Worm (Caenorhabditis elegans): ENCODE data around the gene cas-1.
A peak's percentile ranks its signal among the peaks of the same experiment; 100 is the strongest.

The cas-1 gene

DNA sequence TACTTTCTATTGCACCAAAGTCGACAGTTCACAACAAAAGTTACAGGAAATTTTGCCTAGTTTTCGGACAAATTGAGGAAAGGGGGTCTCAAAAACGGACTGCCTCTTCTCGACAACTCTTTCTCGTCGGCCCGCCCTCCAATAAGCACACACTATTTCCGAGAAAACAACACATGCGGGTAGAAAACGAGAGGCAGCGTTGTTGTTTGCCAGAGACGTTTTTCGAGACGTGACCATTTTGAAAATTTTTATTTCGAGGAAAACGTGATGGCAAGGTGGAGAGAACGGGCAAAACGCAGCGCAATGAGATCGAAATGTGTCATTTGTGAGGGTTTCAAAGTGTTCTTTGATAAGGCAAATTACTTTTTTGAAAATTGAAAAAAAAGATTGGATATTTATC, 20.0 kb downstream of the cas-1 start (continued):
- TF ChIP-seq nhr-28 (tag; optimal IDR thresholded peaks at IDR 0.05), result no peak
- no peak for TF ChIP-seq pqm-1 (tag; optimal IDR thresholded peaks at IDR 0.05)
- TF ChIP-seq snu-23 (GFP tag; optimal IDR thresholded peaks at IDR 0.05), result peak; percentile 23
- no peak for TF ChIP-seq ceh-82 (tag; optimal IDR thresholded peaks at IDR 0.05)
- peak; percentile 33 for TF ChIP-seq rnt-1 (tag; optimal IDR thresholded peaks at IDR 0.05)
- peak; percentile 49 for TF ChIP-seq nhr-71 (tag; optimal IDR thresholded peaks at IDR 0.05)
- TF ChIP-seq nhr-85 (tag), result no peak
- TF ChIP-seq mep-1 (tag; optimal IDR thresholded peaks at IDR 0.05), result no peak
- TF ChIP-seq nhr-47 (tag; optimal IDR thresholded peaks at IDR 0.05), result peak; percentile 38
- no peak for TF ChIP-seq zip-4 (GFP tag; optimal IDR thresholded peaks at IDR 0.05)
- TF ChIP-seq blmp-1 (tag; optimal IDR thresholded peaks at IDR 0.05), result peak; percentile 17
- TF ChIP-seq tlp-1 (tag; optimal IDR thresholded peaks at IDR 0.05), result no peak
- TF ChIP-seq nhr-76 (tag; optimal IDR thresholded peaks at IDR 0.05), result no peak
- TF ChIP-seq aly-2 (tag; optimal IDR thresholded peaks at IDR 0.05), result no peak
- TF ChIP-seq egl-27 (tag; optimal IDR thresholded peaks at IDR 0.05), result no peak
- TF ChIP-seq unc-98 (GFP tag; IDR thresholded peaks at IDR 0.05), result no peak
- no peak for TF ChIP-seq xbp-1 (tag; optimal IDR thresholded peaks at IDR 0.05)
- TF ChIP-seq aha-1 (tag; optimal IDR thresholded peaks at IDR 0.05), result no peak
- no peak for TF ChIP-seq lir-3 (tag; optimal IDR thresholded peaks at IDR 0.05; ENCODE audit: poor library complexity)
- no peak for TF ChIP-seq efl-3 (GFP tag; optimal IDR thresholded peaks at IDR 0.05)
- TF ChIP-seq efl-1 (optimal IDR thresholded peaks at IDR 0.05), result peak in 1 of 2 experiments; percentile 12
- no peak for TF ChIP-seq efl-1 (GFP tag; optimal IDR thresholded peaks at IDR 0.05 in 1 of 2)
- no peak for TF ChIP-seq irx-1 (tag; optimal IDR thresholded peaks at IDR 0.05)
- TF ChIP-seq unc-30 (tag; optimal IDR thresholded peaks at IDR 0.05), result no peak
- no peak for TF ChIP-seq nhr-84 (tag; optimal IDR thresholded peaks at IDR 0.05)
- TF ChIP-seq vab-15 (tag; optimal IDR thresholded peaks at IDR 0.05), result no peak
- TF ChIP-seq lin-39 (tag; optimal IDR thresholded peaks at IDR 0.05), result no peak
- TF ChIP-seq lin-15B (tag; optimal IDR thresholded peaks at IDR 0.05), result no peak
- TF ChIP-seq Y116A8C.19 (tag; optimal IDR thresholded peaks at IDR 0.05; ENCODE audit: borderline replicate concordance), result no peak
- no peak for TF ChIP-seq C16A3.4 (tag; optimal IDR thresholded peaks at IDR 0.05)
- TF ChIP-seq grh-1 (GFP tag; IDR thresholded peaks at IDR 0.05), result no peak
- no peak for TF ChIP-seq nhr-90 (tag; optimal IDR thresholded peaks at IDR 0.05; ENCODE audit: poor library complexity)
- TF ChIP-seq lin-14 (GFP tag; optimal IDR thresholded peaks at IDR 0.05), result peak; percentile 78
- TF ChIP-seq ceh-90 (tag; optimal IDR thresholded peaks at IDR 0.05), result no peak
- TF ChIP-seq unc-62 (GFP tag; optimal IDR thresholded peaks at IDR 0.05), result no peak
- no peak for TF ChIP-seq ceh-63 (GFP tag; optimal IDR thresholded peaks at IDR 0.05)
- no peak for TF ChIP-seq ces-1 (GFP tag; optimal IDR thresholded peaks at IDR 0.05)
- no peak for TF ChIP-seq C34B4.2 (tag; optimal IDR thresholded peaks at IDR 0.05)
- no peak for TF ChIP-seq snpc-4 (tag; optimal IDR thresholded peaks at IDR 0.05)
- TF ChIP-seq lin-13 (GFP tag; optimal IDR thresholded peaks at IDR 0.05), result no peak
- TF ChIP-seq nhr-237 (tag; optimal IDR thresholded peaks at IDR 0.05), result no peak
- TF ChIP-seq dsc-1 (tag; optimal IDR thresholded peaks at IDR 0.05), result no peak
- no peak for TF ChIP-seq C04F5.9 (tag; optimal IDR thresholded peaks at IDR 0.05)
- TF ChIP-seq nhr-11 (tag; optimal IDR thresholded peaks at IDR 0.05), result no peak
- no peak for TF ChIP-seq sox-4 (tag; optimal IDR thresholded peaks at IDR 0.05)
- no peak for TF ChIP-seq ceh-88 (GFP tag; IDR thresholded peaks at IDR 0.05)
- peak in 1 of 2 experiments; percentile 10 for TF ChIP-seq lsy-2 (tag; optimal IDR thresholded peaks at IDR 0.05)
- no peak for TF ChIP-seq jun-1 (tag; optimal IDR thresholded peaks at IDR 0.05)
- no peak for TF ChIP-seq skn-1 (tag; optimal IDR thresholded peaks at IDR 0.05)
- no peak for TF ChIP-seq pax-3 (tag; optimal IDR thresholded peaks at IDR 0.05)
- no peak for TF ChIP-seq mab-9 (GFP tag; IDR thresholded peaks at IDR 0.05)
- no peak for TF ChIP-seq alr-1 (tag; optimal IDR thresholded peaks at IDR 0.05; ENCODE audit: borderline replicate concordance)
- TF ChIP-seq zag-1 (tag; optimal IDR thresholded peaks at IDR 0.05), result no peak
- TF ChIP-seq tbx-2 (tag; optimal IDR thresholded peaks at IDR 0.05), result peak; percentile 20
- TF ChIP-seq ztf-4 (tag; optimal IDR thresholded peaks at IDR 0.05), result no peak
